Fruit fly (Drosophila melanogaster) whole organism, embryonic: Measurements from ENCODE around the gene bab2.

Experiments used
- Atf3 ChIP-seq: fragments of 200-800 bp; sonication (Bioruptor generic); optimal IDR thresholded peaks from 3 replicates; lab custom pipeline; 2016; ENCODE audit warnings: missing biosample characterization, missing genetic modification characterization
- Bteb2 ChIP-seq: fragments of 200-800 bp; sonication (Bioruptor generic); optimal IDR thresholded peaks from 2 replicates; lab custom pipeline; 2016; ENCODE audit warnings: missing biosample characterization, missing genetic modification characterization
- CG11456 ChIP-seq: fragments of 200-800 bp; sonication (Bioruptor generic); IDR thresholded peaks from 3 replicates; pipeline ENCODE4 v1.3.6; 2022; ENCODE audit warnings: missing biosample characterization, missing genetic modification characterization
- CG12769 ChIP-seq: fragments of 200-800 bp; sonication (Bioruptor generic); optimal IDR thresholded peaks from 2 replicates; lab custom pipeline; 2019; ENCODE audit warnings: missing biosample characterization, mild to moderate bottlenecking, missing genetic modification characterization, moderate library complexity
- CG12942 ChIP-seq: fragments of 200-800 bp; sonication (Bioruptor generic); optimal IDR thresholded peaks from 3 replicates; lab custom pipeline; 2016; ENCODE audit warnings: missing biosample characterization, missing genetic modification characterization
- CG14710 ChIP-seq: fragments of 200-800 bp; sonication (Bioruptor generic); optimal IDR thresholded peaks from 3 replicates; lab custom pipeline; 2019; ENCODE audit warnings: missing biosample characterization, mild to moderate bottlenecking, missing genetic modification characterization, moderate library complexity
- CG15011 ChIP-seq: fragments of 200-800 bp; sonication (Bioruptor generic); optimal IDR thresholded peaks from 3 replicates; lab custom pipeline; 2018; ENCODE audit warnings: missing biosample characterization, mild to moderate bottlenecking, missing genetic modification characterization
- CG15696 ChIP-seq: fragments of 200-800 bp; sonication (Bioruptor generic); optimal IDR thresholded peaks from 2 replicates; lab custom pipeline; 2019; ENCODE audit warnings: missing biosample characterization, mild to moderate bottlenecking, missing genetic modification characterization, moderate library complexity
- CG1602 ChIP-seq: fragments of 200-800 bp; sonication (Bioruptor generic); optimal IDR thresholded peaks from 3 replicates; lab custom pipeline; 2016; ENCODE audit warnings: missing biosample characterization, missing genetic modification characterization
- CG16779 ChIP-seq: fragments of 200-800 bp; sonication (Bioruptor generic); IDR thresholded peaks from 2 replicates; pipeline ENCODE4 v1.3.6; 2022; ENCODE audit warnings: missing biosample characterization, missing genetic modification characterization
- CG17829 ChIP-seq: fragments of 200-800 bp; optimal IDR thresholded peaks from 2 replicates; lab custom pipeline; 2019; ENCODE audit warnings: missing biosample characterization, mild to moderate bottlenecking, missing genetic modification characterization, moderate library complexity
- CG2120 ChIP-seq: fragments of 200-800 bp; sonication (Bioruptor generic); optimal IDR thresholded peaks from 3 replicates; lab custom pipeline; 2016; ENCODE audit warnings: missing biosample characterization, missing genetic modification characterization
- CG32532 ChIP-seq: fragments of 200-800 bp; sonication (Bioruptor generic); IDR thresholded peaks from 2 replicates; pipeline ENCODE4 v1.3.6; 2022; ENCODE audit warnings: missing biosample characterization, missing genetic modification characterization
- CG34224 ChIP-seq: fragments of 200-800 bp; sonication (Bioruptor generic); IDR thresholded peaks from 3 replicates; pipeline ENCODE4 v1.3.6; 2022; ENCODE audit warnings: missing biosample characterization, missing genetic modification characterization; ENCODE audit not compliant: partially characterized antibody
- CG3847 ChIP-seq: fragments of 200-800 bp; sonication (Bioruptor generic); IDR thresholded peaks from 2 replicates; pipeline ENCODE4 v1.3.6; 2022; ENCODE audit warnings: missing biosample characterization, missing genetic modification characterization
- CG4707 ChIP-seq: fragments of 200-800 bp; sonication (Bioruptor generic); optimal IDR thresholded peaks from 2 replicates; lab custom pipeline; 2018; ENCODE audit warnings: missing biosample characterization, mild to moderate bottlenecking, missing genetic modification characterization, moderate library complexity
- CG7357 ChIP-seq: fragments of 200-800 bp; sonication (Bioruptor generic); IDR thresholded peaks from 3 replicates; pipeline ENCODE4 v1.3.6; 2022; ENCODE audit warnings: missing biosample characterization, missing genetic modification characterization
- CG7372 ChIP-seq: fragments of 200-800 bp; sonication (Bioruptor generic); IDR thresholded peaks from 2 replicates; pipeline ENCODE4 v1.3.6; 2022; ENCODE audit warnings: missing biosample characterization, missing genetic modification characterization
- CoRest ChIP-seq: fragments of 200-800 bp; sonication (Bioruptor generic); optimal IDR thresholded peaks from 3 replicates; lab custom pipeline; 2018; ENCODE audit warnings: missing biosample characterization, mild to moderate bottlenecking, missing genetic modification characterization, moderate library complexity
- Dad ChIP-seq: fragments of 200-800 bp; sonication (Bioruptor generic); optimal IDR thresholded peaks from 3 replicates; lab custom pipeline; 2016; ENCODE audit warnings: missing biosample characterization, missing genetic modification characterization
- Doc2 ChIP-seq: fragments of 200-800 bp; sonication (Bioruptor generic); IDR thresholded peaks from 2 replicates; pipeline ENCODE4 v1.3.6; 2022; ENCODE audit warnings: missing biosample characterization, missing genetic modification characterization
- E2f1 ChIP-seq: fragments of 200-800 bp; sonication (Bioruptor generic); IDR thresholded peaks from 2 replicates; pipeline ENCODE4 v1.3.6; 2022; ENCODE audit warnings: missing biosample characterization, missing genetic modification characterization
- Gug ChIP-seq: fragments of 200-800 bp; sonication (Bioruptor generic); IDR thresholded peaks from 4 replicates; pipeline ENCODE4 v1.3.6; 2022; ENCODE audit warnings: missing biosample characterization, missing genetic modification characterization
- HmgZ ChIP-seq: fragments of 200-800 bp; sonication (Bioruptor generic); optimal IDR thresholded peaks from 2 replicates; lab custom pipeline; 2018; ENCODE audit warnings: missing biosample characterization, mild to moderate bottlenecking, missing genetic modification characterization
- Hsf ChIP-seq: fragments of 200-800 bp; sonication (Bioruptor generic); optimal IDR thresholded peaks from 3 replicates; lab custom pipeline; 2016; ENCODE audit warnings: missing biosample characterization, missing genetic modification characterization
- Meics ChIP-seq: fragments of 200-800 bp; sonication (Bioruptor generic); optimal IDR thresholded peaks from 2 replicates; lab custom pipeline; 2017; ENCODE audit warnings: missing biosample characterization, mild to moderate bottlenecking, missing genetic modification characterization
- Mrtf ChIP-seq: fragments of 200-800 bp; sonication (Bioruptor generic); IDR thresholded peaks from 3 replicates; pipeline ENCODE4 v1.3.6; 2022; ENCODE audit warnings: missing biosample characterization, missing genetic modification characterization
- NC2α ChIP-seq: fragments of 200-800 bp; sonication (Bioruptor generic); optimal IDR thresholded peaks from 2 replicates; lab custom pipeline; 2016; ENCODE audit warnings: missing biosample characterization, missing genetic modification characterization
- NK7.1 ChIP-seq: fragments of 200-800 bp; sonication (Bioruptor generic); optimal IDR thresholded peaks from 3 replicates; lab custom pipeline; 2016; ENCODE audit warnings: missing biosample characterization, missing genetic modification characterization
- Nf-YB ChIP-seq: fragments of 200-800 bp; sonication (Bioruptor generic); optimal IDR thresholded peaks from 3 replicates; lab custom pipeline; 2019; ENCODE audit warnings: missing biosample characterization, mild to moderate bottlenecking, missing genetic modification characterization, moderate library complexity
- Optix ChIP-seq: fragments of 200-800 bp; sonication (Bioruptor generic); IDR thresholded peaks from 3 replicates; pipeline ENCODE4 v1.3.6; 2022; ENCODE audit warnings: missing biosample characterization, missing genetic modification characterization
- Rfx ChIP-seq: fragments of 200-800 bp; sonication (Bioruptor generic); IDR thresholded peaks from 2 replicates; pipeline ENCODE4 v1.3.6; 2022; ENCODE audit warnings: missing biosample characterization, missing genetic modification characterization
- Scr ChIP-seq: fragments of 200-800 bp; sonication (Bioruptor generic); IDR thresholded peaks from 2 replicates; pipeline ENCODE4 v1.3.6; 2022; ENCODE audit warnings: missing biosample characterization, missing genetic modification characterization; ENCODE audit not compliant: partially characterized antibody
- Trl ChIP-seq, 3 experiments: fragments of >200 bp in 2 of 3; fragments of 200-800 bp in 1 of 3; sonication (Bioruptor generic) in 1 of 3; optimal IDR thresholded peaks; 2 replicates in 1 of 3; 3 replicates in 2 of 3; lab custom pipeline; 2016 to 2017; ENCODE audit warnings: missing biosample characterization in 1 of 3, missing genetic modification characterization in 1 of 3
- Vsx1 ChIP-seq: fragments of 200-800 bp; sonication (Bioruptor generic); optimal IDR thresholded peaks from 2 replicates; lab custom pipeline; 2017; ENCODE audit warnings: missing biosample characterization, mild to moderate bottlenecking, missing genetic modification characterization, missing genetic modification reagents
- ato ChIP-seq: fragments of 200-800 bp; sonication (Bioruptor generic); IDR thresholded peaks from 2 replicates; pipeline ENCODE4 v1.3.6; 2022; ENCODE audit warnings: missing biosample characterization, missing genetic modification characterization; ENCODE audit not compliant: partially characterized antibody
- btn ChIP-seq: fragments of 200-800 bp; sonication (Bioruptor generic); optimal IDR thresholded peaks from 2 replicates; lab custom pipeline; 2016; ENCODE audit warnings: missing biosample characterization, missing genetic modification characterization
- cg ChIP-seq: fragments of 200-800 bp; sonication (Bioruptor generic); optimal IDR thresholded peaks from 3 replicates; lab custom pipeline; 2019; ENCODE audit warnings: missing biosample characterization, mild to moderate bottlenecking, missing genetic modification characterization, moderate library complexity
- chinmo ChIP-seq: fragments of 200-800 bp; sonication (Bioruptor generic); IDR thresholded peaks from 4 replicates; pipeline ENCODE4 v1.3.6; 2022; ENCODE audit warnings: missing biosample characterization, missing genetic modification characterization; ENCODE audit not compliant: partially characterized antibody
- chn ChIP-seq: fragments of 200-800 bp; sonication (Bioruptor generic); optimal IDR thresholded peaks from 2 replicates; lab custom pipeline; 2016; ENCODE audit warnings: missing biosample characterization, missing genetic modification characterization
- dmrt99B ChIP-seq: fragments of 200-800 bp; sonication (Bioruptor generic); optimal IDR thresholded peaks from 2 replicates; lab custom pipeline; 2018; ENCODE audit warnings: missing biosample characterization, mild to moderate bottlenecking, missing genetic modification characterization, moderate library complexity
- dpn ChIP-seq, 2 experiments: fragments of 200-800 bp; sonication (Bioruptor generic); optimal IDR thresholded peaks; 3 replicates each; lab custom pipeline; 2016; ENCODE audit warnings: missing biosample characterization in 2 of 2, missing genetic modification characterization in 2 of 2
- exex ChIP-seq: fragments of 200-800 bp; sonication (Bioruptor generic); optimal IDR thresholded peaks from 4 replicates; lab custom pipeline; 2018; ENCODE audit warnings: missing biosample characterization, mild to moderate bottlenecking, missing genetic modification characterization, moderate library complexity
- fd64A ChIP-seq: fragments of 200-800 bp; sonication (Bioruptor generic); optimal IDR thresholded peaks from 3 replicates; lab custom pipeline; 2018; ENCODE audit warnings: missing biosample characterization, mild to moderate bottlenecking, missing genetic modification characterization
- kni ChIP-seq: fragments of 200-800 bp; sonication (Bioruptor generic); optimal IDR thresholded peaks from 3 replicates; lab custom pipeline; 2017; ENCODE audit warnings: mild to moderate bottlenecking, missing biosample characterization, missing genetic modification reagents, missing genetic modification characterization
- org-1 ChIP-seq: fragments of 200-800 bp; sonication (Bioruptor generic); optimal IDR thresholded peaks from 2 replicates; lab custom pipeline; 2017; ENCODE audit warnings: missing biosample characterization, missing genetic modification characterization
- peb ChIP-seq: fragments of 200-800 bp; sonication (Bioruptor generic); IDR thresholded peaks from 2 replicates; pipeline ENCODE4 v1.3.6; 2022; ENCODE audit warnings: missing biosample characterization, missing genetic modification characterization
- scrt ChIP-seq: fragments of 200-800 bp; sonication (Bioruptor generic); optimal IDR thresholded peaks from 2 replicates; lab custom pipeline; 2018; ENCODE audit warnings: missing biosample characterization, mild to moderate bottlenecking, missing genetic modification characterization, moderate library complexity
- slp2 ChIP-seq: fragments of 200-800 bp; sonication (Bioruptor generic); optimal IDR thresholded peaks from 2 replicates; lab custom pipeline; 2016; ENCODE audit warnings: missing biosample characterization, missing genetic modification characterization
- sr ChIP-seq: fragments of 200-800 bp; sonication (Bioruptor generic); IDR thresholded peaks from 3 replicates; pipeline ENCODE4 v1.3.6; 2022; ENCODE audit warnings: missing biosample characterization, missing genetic modification characterization
- zfh1 ChIP-seq: fragments of 200-800 bp; sonication (Bioruptor generic); IDR thresholded peaks from 3 replicates; pipeline ENCODE4 v1.3.6; 2022; ENCODE audit warnings: missing biosample characterization, missing genetic modification characterization

bab2 gene

DNA sequence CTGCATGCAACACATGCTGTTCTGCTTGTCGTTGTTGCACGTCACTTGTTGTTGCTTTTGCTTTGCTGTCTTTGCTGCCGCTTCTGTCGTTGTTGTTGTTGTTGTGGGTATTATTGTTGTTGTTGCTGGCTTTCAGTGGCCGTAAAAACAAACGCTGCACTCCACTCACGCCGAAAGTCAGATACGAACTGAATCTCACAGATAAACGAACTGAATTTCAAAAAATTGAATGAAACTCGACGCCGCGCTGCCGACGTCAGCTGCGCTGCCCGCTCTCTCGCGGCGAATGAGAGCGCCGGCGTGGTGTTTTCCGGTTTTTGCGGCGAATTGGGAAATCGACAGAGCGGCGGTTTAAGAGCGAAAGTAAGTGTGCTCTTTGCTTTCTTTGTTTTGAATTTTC lies at the start of gene bab2 (continued):
- no peak for TF ChIP-seq E2f1 (GFP tag; lab: Robert Waterston, UW)
- no peak for TF ChIP-seq org-1 (GFP tag; lab: Kevin White, UChicago)
- peak; percentile 52; the same call in 1 of the 3 replicates for TF ChIP-seq CG34224 (GFP tag; lab: Robert Waterston, UW)
- no peak for TF ChIP-seq Dad (GFP tag; lab: Kevin White, UChicago)
- peak; percentile 8; the same call in 1 of the 3 replicates for TF ChIP-seq Optix (GFP tag; lab: Robert Waterston, UW)
- TF ChIP-seq CG16779 (GFP tag; lab: Robert Waterston, UW) = no peak
- TF ChIP-seq sr = no peak; the same call in 2 of the 3 replicates
- TF ChIP-seq CG12769 (tag; lab: Kevin White, UChicago) = peak; percentile 37
- peak; percentile 15 for TF ChIP-seq scrt (GFP tag; lab: Kevin White, UChicago)
- peak; percentile 54 for TF ChIP-seq CG17829 (tag; lab: Kevin White, UChicago)
- no peak for TF ChIP-seq btn
- TF ChIP-seq Mrtf (GFP tag; lab: Robert Waterston, UW) = no peak
- peak; percentile 85 to 90 for TF ChIP-seq Trl (optimal IDR thresholded peaks at IDR 0.05; lab: Kevin White, UChicago)
- TF ChIP-seq Trl (GFP tag; optimal IDR thresholded peaks at IDR 0.05; lab: Kevin White, UChicago) = peak; percentile 8
- TF ChIP-seq Doc2 (GFP tag; lab: Robert Waterston, UW) = no peak
- no peak for TF ChIP-seq chn (GFP tag; lab: Kevin White, UChicago)
- TF ChIP-seq CG4707 (GFP tag; lab: Kevin White, UChicago) = peak; percentile 31
- no peak for TF ChIP-seq NK7.1 (GFP tag; lab: Kevin White, UChicago)
- TF ChIP-seq Nf-YB (GFP tag; lab: Kevin White, UChicago) = peak; percentile 43
- TF ChIP-seq Gug (GFP tag; lab: Robert Waterston, UW) = no peak
- TF ChIP-seq fd64A = peak; percentile 46
- TF ChIP-seq NC2α (GFP tag; lab: Kevin White, UChicago) = peak; percentile 4
- TF ChIP-seq peb (GFP tag; lab: Robert Waterston, UW) = no peak
- TF ChIP-seq CoRest (tag; lab: Kevin White, UChicago) = no peak
- no peak for TF ChIP-seq CG12942 (GFP tag; lab: Kevin White, UChicago)
- TF ChIP-seq exex (tag; lab: Kevin White, UChicago) = no peak
- peak; percentile 1 for TF ChIP-seq CG14710 (tag; lab: Kevin White, UChicago)
- TF ChIP-seq Scr (GFP tag; lab: Robert Waterston, UW) = peak; percentile 36
- TF ChIP-seq zfh1 (GFP tag; lab: Robert Waterston, UW) = 0 out of 3 replicates have a peak, but pooled peaks have one; percentile 19
- TF ChIP-seq Vsx1 (GFP tag; lab: Kevin White, UChicago) = peak; percentile 19
- TF ChIP-seq CG1602 = no peak
- TF ChIP-seq ato (GFP tag; lab: Robert Waterston, UW) = peak; percentile 29; the same call in 1 of the 2 replicates
- no peak for TF ChIP-seq CG2120 (GFP tag; lab: Kevin White, UChicago)
- TF ChIP-seq Rfx (GFP tag; lab: Robert Waterston, UW) = peak; percentile 34; the same call in 1 of the 2 replicates
- TF ChIP-seq cg (GFP tag; lab: Kevin White, UChicago) = peak; percentile 50
- no peak for TF ChIP-seq dmrt99B (tag; lab: Kevin White, UChicago)
- TF ChIP-seq slp2 (GFP tag; lab: Kevin White, UChicago) = no peak
- no peak for TF ChIP-seq CG3847 (GFP tag; lab: Robert Waterston, UW)
- peak; percentile 92 for TF ChIP-seq chinmo (GFP tag; lab: Robert Waterston, UW)
- TF ChIP-seq CG11456 (GFP tag; lab: Robert Waterston, UW) = no peak
- no peak for TF ChIP-seq CG15696
- TF ChIP-seq dpn (GFP tag; optimal IDR thresholded peaks at IDR 0.05; lab: Kevin White, UChicago) = peak in 1 of 2 experiments; percentile 10
- no peak for TF ChIP-seq Atf3 (GFP tag; lab: Kevin White, UChicago)
- no peak for TF ChIP-seq CG7372 (GFP tag; lab: Robert Waterston, UW)
- peak; percentile 50 for TF ChIP-seq kni (GFP tag; lab: Kevin White, UChicago)
- TF ChIP-seq Meics (GFP tag; lab: Kevin White, UChicago) = no peak
- TF ChIP-seq CG7357 (GFP tag; lab: Robert Waterston, UW) = no peak
- TF ChIP-seq CG32532 = peak; percentile 10; the same call in 1 of the 2 replicates
- TF ChIP-seq HmgZ = peak; percentile 17
- TF ChIP-seq Bteb2 (GFP tag; lab: Kevin White, UChicago) = no peak
- TF ChIP-seq CG15011 (GFP tag; lab: Kevin White, UChicago) = no peak
- TF ChIP-seq Hsf = no peak
